Fruit fly (Drosophila melanogaster) whole organism, wandering third instar larva: Measurements from ENCODE around the gene GramD1B.

ENCODE experiments used
- Abd-B ChIP-seq: fragments of >200 bp; optimal IDR thresholded peaks from 2 replicates; lab custom pipeline; 2017; ENCODE audit warnings: missing biosample characterization, missing genetic modification characterization
- CG32264 ChIP-seq: fragments of 200-800 bp; sonication (Bioruptor generic); optimal IDR thresholded peaks from 2 replicates; lab custom pipeline; 2016; ENCODE audit warnings: missing biosample characterization, missing genetic modification characterization
- CG9705 ChIP-seq: fragments of 200-800 bp; sonication (Bioruptor generic); optimal IDR thresholded peaks from 2 replicates; lab custom pipeline; 2018; ENCODE audit warnings: missing biosample characterization, mild to moderate bottlenecking, missing genetic modification characterization
- CrebA ChIP-seq: fragments of 200-800 bp; sonication (Bioruptor generic); optimal IDR thresholded peaks from 2 replicates; lab custom pipeline; 2016; ENCODE audit warnings: missing biosample characterization, mild to moderate bottlenecking, missing genetic modification characterization, borderline replicate concordance
- Dfd ChIP-seq: fragments of >200 bp; optimal IDR thresholded peaks from 2 replicates; lab custom pipeline; 2017; ENCODE audit warnings: missing biosample characterization, missing genetic modification characterization
- Dif ChIP-seq: fragments of 200-275, 200-300 bp; sonication (Bioruptor generic); optimal IDR thresholded peaks from 2 replicates; lab custom pipeline; 2018; ENCODE audit warnings: missing biosample characterization, missing genetic modification characterization; ENCODE audit not compliant: partially characterized antibody
- GATAd ChIP-seq: sonication (Bioruptor generic); optimal IDR thresholded peaks from 2 replicates; lab custom pipeline; 2016; ENCODE audit warnings: missing biosample characterization, missing genetic modification characterization
- HLH106 ChIP-seq: fragments of 200-800 bp; optimal IDR thresholded peaks from 3 replicates; lab custom pipeline; 2019; ENCODE audit warnings: missing biosample characterization, mild to moderate bottlenecking, missing genetic modification characterization, moderate library complexity
- Hnf4 ChIP-seq: fragments of 200-800 bp; sonication (Bioruptor generic); optimal IDR thresholded peaks from 2 replicates; lab custom pipeline; 2016; ENCODE audit warnings: missing biosample characterization, mild to moderate bottlenecking, missing genetic modification characterization
- Hr78 ChIP-seq: fragments of >200 bp; optimal IDR thresholded peaks from 2 replicates; lab custom pipeline; 2017; ENCODE audit warnings: missing biosample characterization, missing genetic modification characterization
- Hr83 ChIP-seq: fragments of 200-300 bp; sonication (Bioruptor generic); optimal IDR thresholded peaks from 2 replicates; lab custom pipeline; 2016; ENCODE audit warnings: missing biosample characterization, mild to moderate bottlenecking, missing genetic modification characterization, moderate library complexity; ENCODE audit not compliant: poor library complexity, severe bottlenecking
- Jra ChIP-seq: sonication (Bioruptor generic); optimal IDR thresholded peaks from 2 replicates; lab custom pipeline; 2016; ENCODE audit warnings: missing biosample characterization, missing genetic modification characterization
- Mio ChIP-seq: sonication (Bioruptor generic); optimal IDR thresholded peaks from 2 replicates; lab custom pipeline; 2016; ENCODE audit warnings: missing biosample characterization, missing genetic modification characterization
- Myc ChIP-seq: fragments of >200 bp; optimal IDR thresholded peaks from 2 replicates; lab custom pipeline; 2017
- N ChIP-seq: fragments of >200 bp; optimal IDR thresholded peaks from 2 replicates; lab custom pipeline; 2018; ENCODE audit warnings: missing biosample characterization, missing external identifiers, missing genetic modification characterization
- OdsH ChIP-seq: fragments of 200-800 bp; sonication (Bioruptor generic); optimal IDR thresholded peaks from 2 replicates; lab custom pipeline; 2016; ENCODE audit warnings: missing biosample characterization, mild to moderate bottlenecking, missing genetic modification characterization
- Rel ChIP-seq, 2 experiments: fragments of 200-800 bp; sonication (Bioruptor generic) in 1 of 2; optimal IDR thresholded peaks; 2 replicates in 1 of 2; 3 replicates in 1 of 2; lab custom pipeline; 2016 to 2019; ENCODE audit warnings: mild to moderate bottlenecking in 2 of 2, missing biosample characterization in 2 of 2, missing genetic modification characterization in 2 of 2, moderate library complexity in 1 of 2
- Sp1 ChIP-seq: fragments of 200-800 bp; sonication (Bioruptor generic); optimal IDR thresholded peaks from 3 replicates; lab custom pipeline; 2019; ENCODE audit warnings: missing biosample characterization, mild to moderate bottlenecking, missing genetic modification characterization, moderate library complexity
- Vsx2 ChIP-seq: fragments of 200-300, 225-300 bp; sonication (Bioruptor generic); optimal IDR thresholded peaks from 2 replicates; lab custom pipeline; 2018; ENCODE audit warnings: missing biosample characterization, missing genetic modification characterization; ENCODE audit not compliant: partially characterized antibody
- br ChIP-seq: fragments of 200-800 bp; sonication (Bioruptor generic); optimal IDR thresholded peaks from 2 replicates; lab custom pipeline; 2016; ENCODE audit warnings: missing biosample characterization, missing genetic modification characterization
- brk ChIP-seq: fragments of 200-800 bp; sonication (Bioruptor generic); optimal IDR thresholded peaks from 2 replicates; lab custom pipeline; 2016; ENCODE audit warnings: missing biosample characterization, mild to moderate bottlenecking, missing genetic modification characterization
- dl ChIP-seq, 2 experiments: fragments of 175-275, 200-275 bp in 1 of 2; fragments of 200-275 bp in 1 of 2; sonication (Bioruptor generic); optimal IDR thresholded peaks; lab custom pipeline; 2018; ENCODE audit warnings: mild to moderate bottlenecking in 2 of 2, missing biosample characterization in 2 of 2, missing genetic modification characterization in 2 of 2, moderate library complexity in 2 of 2; ENCODE audit not compliant: partially characterized antibody in 2 of 2, insufficient read depth in 1 of 2
- dmrt93B ChIP-seq: fragments of 200-800 bp; sonication (Bioruptor generic); optimal IDR thresholded peaks from 2 replicates; lab custom pipeline; 2018; ENCODE audit warnings: missing biosample characterization, mild to moderate bottlenecking, missing genetic modification characterization
- dsf ChIP-seq: sonication (Bioruptor generic); optimal IDR thresholded peaks from 2 replicates; lab custom pipeline; 2016; ENCODE audit warnings: missing biosample characterization, missing genetic modification characterization, borderline replicate concordance
- ey ChIP-seq: fragments of 200-800 bp; sonication (Bioruptor generic); optimal IDR thresholded peaks from 2 replicates; lab custom pipeline; 2016; ENCODE audit warnings: missing biosample characterization, missing genetic modification characterization
- foxo ChIP-seq, 2 experiments: fragments of 200-800 bp; sonication (Bioruptor generic); optimal IDR thresholded peaks; 2 replicates in 1 of 2; 3 replicates in 1 of 2; lab custom pipeline; 2016 to 2017; ENCODE audit warnings: missing biosample characterization in 2 of 2, missing genetic modification characterization in 2 of 2
- fru ChIP-seq: fragments of 200-800 bp; sonication (Bioruptor generic); optimal IDR thresholded peaks from 3 replicates; lab custom pipeline; 2016; ENCODE audit warnings: missing biosample characterization, mild to moderate bottlenecking, missing genetic modification characterization
- h ChIP-seq: fragments of 200-800 bp; sonication (Bioruptor generic); optimal IDR thresholded peaks from 3 replicates; lab custom pipeline; 2016; ENCODE audit warnings: missing biosample characterization, mild to moderate bottlenecking, missing genetic modification characterization
- jim ChIP-seq: fragments of 175-275, 200-325 bp; sonication (Bioruptor generic); optimal IDR thresholded peaks from 2 replicates; lab custom pipeline; 2016; ENCODE audit warnings: missing biosample characterization, mild to moderate bottlenecking, missing genetic modification characterization
- lola ChIP-seq: fragments of >200 bp; optimal IDR thresholded peaks from 2 replicates; lab custom pipeline; 2017; ENCODE audit warnings: missing biosample characterization, missing genetic modification characterization
- pan ChIP-seq: fragments of >200 bp; optimal IDR thresholded peaks from 2 replicates; lab custom pipeline; 2017
- psq ChIP-seq: fragments of 200-800 bp; sonication (Bioruptor generic); optimal IDR thresholded peaks from 3 replicates; lab custom pipeline; 2017; ENCODE audit warnings: missing biosample characterization, mild to moderate bottlenecking, missing genetic modification characterization, moderate library complexity
- rgr ChIP-seq: fragments of 200-800 bp; sonication (Bioruptor generic); optimal IDR thresholded peaks from 3 replicates; lab custom pipeline; 2016; ENCODE audit warnings: missing biosample characterization, mild to moderate bottlenecking, missing genetic modification characterization
- sage ChIP-seq: fragments of 200-800 bp; sonication (Bioruptor generic); optimal IDR thresholded peaks from 2 replicates; lab custom pipeline; 2016; ENCODE audit warnings: missing biosample characterization, mild to moderate bottlenecking, missing genetic modification characterization
- sv ChIP-seq: fragments of 200-800 bp; sonication (Bioruptor generic); optimal IDR thresholded peaks from 3 replicates; lab custom pipeline; 2016; ENCODE audit warnings: missing biosample characterization, missing genetic modification characterization
- tai ChIP-seq: sonication (Bioruptor generic); optimal IDR thresholded peaks from 2 replicates; lab custom pipeline; 2016; ENCODE audit warnings: missing biosample characterization, missing genetic modification characterization
- usp ChIP-seq: fragments of >200 bp; optimal IDR thresholded peaks from 2 replicates; lab custom pipeline; 2017; ENCODE audit warnings: missing biosample characterization, missing genetic modification characterization
- woc ChIP-seq: sonication (Bioruptor generic); optimal IDR thresholded peaks from 2 replicates; lab custom pipeline; 2016; ENCODE audit warnings: missing biosample characterization, mild to moderate bottlenecking, missing genetic modification characterization

Gene GramD1B

DNA sequence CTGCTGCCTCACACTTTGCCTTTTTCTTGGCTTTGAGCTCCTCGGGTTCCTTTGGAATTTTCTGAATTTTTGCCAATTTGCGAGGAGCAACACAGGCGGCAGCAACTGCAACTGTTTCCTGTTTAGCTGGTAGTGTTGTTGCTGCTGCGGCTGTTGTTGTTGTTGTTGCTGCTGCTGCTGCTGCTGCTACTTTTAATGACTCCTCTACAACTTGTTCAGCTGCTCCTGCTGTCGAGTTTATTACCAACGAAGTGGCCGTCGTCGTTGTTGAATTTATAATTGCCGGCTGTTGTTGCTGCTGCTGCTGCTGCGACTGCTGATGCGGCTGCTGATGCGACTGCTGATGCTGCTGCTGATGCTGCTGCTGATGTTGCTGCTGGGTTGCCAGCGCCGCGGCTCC lies 20.2 kb downstream of the GramD1B start:
- TF ChIP-seq Dfd (GFP tag; lab: Kevin White, UChicago), result peak; percentile 94
- no peak for TF ChIP-seq tai

DNA sequence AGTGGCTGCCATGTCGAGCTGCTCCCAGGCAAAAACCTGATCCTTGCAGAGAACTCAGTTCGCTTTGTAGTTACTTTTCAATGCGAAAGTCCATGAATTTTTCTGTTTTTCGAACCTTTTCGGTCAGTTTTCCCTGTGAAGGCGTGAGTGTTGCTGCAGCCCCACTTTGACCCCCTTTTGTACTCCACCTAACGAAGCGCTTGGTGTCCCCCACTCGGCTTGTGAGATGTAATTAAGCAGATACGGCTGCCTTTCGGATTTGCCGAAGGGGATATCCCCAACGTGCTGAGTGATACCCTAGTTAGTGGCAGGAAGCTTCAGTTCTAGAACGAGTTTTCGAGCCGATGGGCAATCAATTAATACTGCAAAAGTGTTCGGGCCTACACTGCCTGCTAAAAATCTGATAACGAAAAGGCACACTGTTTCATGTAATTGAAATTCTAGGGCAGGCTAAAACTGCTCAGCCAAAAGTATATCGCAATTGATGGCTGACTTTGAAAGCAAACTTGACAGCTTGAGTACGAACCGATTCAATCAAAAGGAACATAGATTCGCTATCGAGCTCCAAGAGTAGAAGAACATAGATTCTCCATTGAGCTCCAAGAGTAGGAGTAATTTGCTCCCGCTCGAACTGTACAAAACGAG lies 21.5 kb downstream of the GramD1B start:
- TF ChIP-seq woc (GFP tag; lab: Kevin White, UChicago), result peak; percentile 38
- peak; percentile 21 for TF ChIP-seq fru (GFP tag; lab: Kevin White, UChicago)
- TF ChIP-seq HLH106 (tag; lab: Kevin White, UChicago), result no peak
- TF ChIP-seq psq (GFP tag; lab: Kevin White, UChicago), result no peak
- TF ChIP-seq pan (lab: Kevin White, UChicago), result no peak
- TF ChIP-seq OdsH (GFP tag; lab: Kevin White, UChicago), result peak; percentile 21
- peak; percentile 27 for TF ChIP-seq br
- TF ChIP-seq GATAd (GFP tag; lab: Kevin White, UChicago), result no peak

DNA sequence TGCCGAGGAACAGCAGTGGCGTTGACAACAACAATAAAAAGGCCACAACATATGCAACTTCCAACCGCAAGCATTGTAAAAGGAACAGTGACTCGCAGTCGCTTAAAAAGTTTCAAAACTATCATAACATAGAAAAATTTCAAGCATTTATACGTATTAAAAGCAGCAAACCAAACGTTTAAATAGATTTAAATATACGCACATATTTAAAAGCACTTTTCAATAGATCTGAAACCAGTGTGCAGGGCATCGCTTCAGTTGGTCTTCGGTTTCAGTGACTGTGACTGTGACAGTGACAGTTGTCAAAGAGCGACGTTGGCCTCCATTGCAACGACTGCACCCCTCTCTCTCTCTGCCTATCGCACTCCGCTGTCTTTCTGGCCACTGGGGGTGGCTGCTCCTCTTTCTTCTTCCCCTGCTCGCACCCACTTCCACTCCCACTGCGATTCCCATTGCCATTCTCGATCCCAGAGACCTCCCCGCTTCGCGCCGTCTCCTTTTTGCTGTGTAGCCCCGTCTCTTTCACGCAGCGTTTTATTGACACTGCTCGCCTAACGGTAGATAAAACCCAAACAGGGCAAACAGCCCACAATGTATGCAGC lies 24.9 kb downstream of the GramD1B start:
- TF ChIP-seq woc (GFP tag; lab: Kevin White, UChicago) (peak; percentile 70), rgr (peak; percentile 85), fru (GFP tag; lab: Kevin White, UChicago) (peak; percentile 79), lola (no peak), CG9705 (GFP tag; lab: Kevin White, UChicago) (peak; percentile 6), Myc (lab: Kevin White, UChicago) (no peak), Vsx2 (GFP tag; lab: Kevin White, UChicago) (no peak), OdsH (GFP tag; lab: Kevin White, UChicago) (peak; percentile 91), Dif (no peak), ey (GFP tag; lab: Kevin White, UChicago) (peak; percentile 78), sv (GFP tag; lab: Kevin White, UChicago) (peak; percentile 7), h (peak; percentile 87), Dfd (GFP tag; lab: Kevin White, UChicago) (no peak), CG32264 (GFP tag; lab: Kevin White, UChicago) (peak; percentile 74), foxo (GFP tag; optimal IDR thresholded peaks at IDR 0.05; lab: Kevin White, UChicago) (peak; percentile 52 to 81), CrebA (GFP tag; lab: Kevin White, UChicago) (no peak), Hr83 (GFP tag; lab: Kevin White, UChicago) (no peak), GATAd (GFP tag; lab: Kevin White, UChicago) (peak; percentile 63), pan (lab: Kevin White, UChicago) (no peak), jim (GFP tag; lab: Kevin White, UChicago) (no peak), Hr78 (GFP tag; lab: Kevin White, UChicago) (no peak), N (no peak), br (peak; percentile 88), brk (GFP tag; lab: Kevin White, UChicago) (peak; percentile 76), HLH106 (tag; lab: Kevin White, UChicago) (peak; percentile 82), Abd-B (GFP tag; lab: Kevin White, UChicago) (no peak), Sp1 (GFP tag; lab: Kevin White, UChicago) (peak; percentile 84), Rel (GFP tag; optimal IDR thresholded peaks at IDR 0.05; lab: Kevin White, UChicago) (no peak), Rel (tag; optimal IDR thresholded peaks at IDR 0.05; lab: Kevin White, UChicago) (peak; percentile 23), Jra (GFP tag; lab: Kevin White, UChicago) (peak; percentile 77), usp (GFP tag; lab: Kevin White, UChicago) (no peak), Hnf4 (GFP tag; lab: Kevin White, UChicago) (peak; percentile 91), psq (GFP tag; lab: Kevin White, UChicago) (peak; percentile 85), dmrt93B (GFP tag; lab: Kevin White, UChicago) (peak; percentile 67), dl (GFP tag; optimal IDR thresholded peaks at IDR 0.05; lab: Kevin White, UChicago; ENCODE audit: insufficient read depth in 1 of 2, partially characterized antibody in 2 of 2) (no peak), tai (peak; percentile 89), Mio (peak; percentile 66), sage (peak; percentile 75), dsf (GFP tag; lab: Kevin White, UChicago) (no peak)
